Fruit fly (Drosophila melanogaster) Kc167 (cell line): ENCODE data around the gene milt.

Experiments
- Myc ChIP-seq: fragments of >200 bp; optimal IDR thresholded peaks from 2 replicates; lab custom pipeline; 2017; ENCODE audit warnings: missing external identifiers
- Sin3A ChIP-seq: fragments of >200 bp; optimal IDR thresholded peaks from 2 replicates; lab custom pipeline; 2018; ENCODE audit warnings: missing external identifiers
- h ChIP-seq: fragments of >200 bp; optimal IDR thresholded peaks from 3 replicates; lab custom pipeline; 2018; ENCODE audit warnings: missing external identifiers
- insv ChIP-seq: fragments of >200 bp; optimal IDR thresholded peaks from 3 replicates; lab custom pipeline; 2018; ENCODE audit warnings: missing external identifiers
- psq ChIP-seq: fragments of >200 bp; optimal IDR thresholded peaks from 2 replicates; lab custom pipeline; 2017; ENCODE audit warnings: missing external identifiers

dm6 chr2L:7043039-7043905 is 5.6 kb downstream of the milt start:
- TF ChIP-seq insv (lab: Kevin White, UChicago) (no peak), h (lab: Kevin White, UChicago) (no peak), Sin3A (lab: Kevin White, UChicago) (no peak), Myc (lab: Kevin White, UChicago) (no peak), psq (lab: Kevin White, UChicago) (no peak)
